Fruit fly (Drosophila melanogaster) whole organism, prepupa: ENCODE data around the gene ssp6.

Source experiments
- CG10631 ChIP-seq: fragments of 200-800 bp; sonication (Bioruptor generic); optimal IDR thresholded peaks from 2 replicates; lab custom pipeline; 2016; ENCODE audit warnings: missing biosample characterization, missing genetic modification characterization
- CG32006 ChIP-seq: fragments of 200-800 bp; sonication (Bioruptor generic); optimal IDR thresholded peaks from 3 replicates; lab custom pipeline; 2017; ENCODE audit warnings: missing biosample characterization, mild to moderate bottlenecking, missing genetic modification characterization
- CG34406 ChIP-seq: fragments of 200-800 bp; sonication (Bioruptor generic); optimal IDR thresholded peaks from 3 replicates; lab custom pipeline; 2016; ENCODE audit warnings: missing biosample characterization, missing genetic modification characterization
- CG6808 ChIP-seq: fragments of 200-800 bp; sonication (Bioruptor generic); optimal IDR thresholded peaks from 3 replicates; lab custom pipeline; 2017; ENCODE audit warnings: missing biosample characterization, missing genetic modification characterization, mild to moderate bottlenecking, moderate library complexity, missing genetic modification reagents
- CG7368 ChIP-seq: fragments of 200-800 bp; sonication (Bioruptor generic); optimal IDR thresholded peaks from 3 replicates; lab custom pipeline; 2016; ENCODE audit warnings: missing biosample characterization, missing genetic modification characterization
- CG9139 ChIP-seq: fragments of 200-800 bp; sonication (Bioruptor generic); optimal IDR thresholded peaks from 3 replicates; lab custom pipeline; 2017; ENCODE audit warnings: missing biosample characterization, mild to moderate bottlenecking, missing genetic modification characterization
- Eip93F ChIP-seq: fragments of 200-800 bp; sonication (Bioruptor generic); optimal IDR thresholded peaks from 2 replicates; lab custom pipeline; 2016; ENCODE audit warnings: missing biosample characterization, mild to moderate bottlenecking, missing genetic modification characterization
- Gug ChIP-seq: fragments of 200-800 bp; sonication (Bioruptor generic); IDR thresholded peaks from 2 replicates; pipeline ENCODE4 v1.3.6; 2022; ENCODE audit warnings: missing biosample characterization, missing genetic modification characterization
- Lpt ChIP-seq: fragments of 200-800 bp; sonication (Bioruptor generic); optimal IDR thresholded peaks from 3 replicates; lab custom pipeline; 2016; ENCODE audit warnings: missing biosample characterization, missing genetic modification characterization
- dac ChIP-seq: fragments of 200-800 bp; sonication (Bioruptor generic); optimal IDR thresholded peaks from 2 replicates; lab custom pipeline; 2017; ENCODE audit warnings: missing biosample characterization, mild to moderate bottlenecking, missing genetic modification characterization
- fkh ChIP-seq: fragments of 200-800 bp; sonication (Bioruptor generic); optimal IDR thresholded peaks from 3 replicates; lab custom pipeline; 2017; ENCODE audit warnings: missing biosample characterization, mild to moderate bottlenecking, missing genetic modification characterization, moderate library complexity
- spab ChIP-seq: fragments of 200-800 bp; sonication (Bioruptor generic); optimal IDR thresholded peaks from 2 replicates; lab custom pipeline; 2017; ENCODE audit warnings: missing biosample characterization, mild to moderate bottlenecking, missing genetic modification characterization, missing genetic modification reagents

DNA sequence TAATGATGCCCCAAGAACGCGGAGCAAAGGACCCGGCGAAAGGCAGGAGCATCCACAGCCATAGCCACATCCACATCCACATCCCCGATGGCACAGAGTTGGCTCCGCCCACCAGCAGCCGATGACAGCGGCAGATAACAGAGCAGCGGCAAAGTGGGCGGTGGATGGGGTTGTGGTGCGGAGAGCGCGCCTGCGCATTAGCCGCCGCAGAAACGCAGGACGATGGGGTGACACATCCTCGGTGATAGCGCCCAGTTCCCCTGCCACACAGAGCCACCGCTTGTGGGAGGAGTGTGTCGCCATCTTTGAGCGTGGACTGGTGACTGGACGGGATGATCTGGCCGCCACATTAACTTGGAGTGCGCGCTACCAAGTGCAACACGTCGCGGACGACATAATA is 20.7 kb downstream of the ssp6 start, which contains the start of gene Ets65A:
- TF ChIP-seq CG7368 (GFP tag; lab: Kevin White, UChicago) = peak; percentile 53
- TF ChIP-seq fkh (GFP tag; lab: Kevin White, UChicago) = no peak
- TF ChIP-seq Gug = no peak
- no peak for TF ChIP-seq CG34406
- no peak for TF ChIP-seq CG10631 (GFP tag; lab: Kevin White, UChicago)
- no peak for TF ChIP-seq spab
- no peak for TF ChIP-seq CG6808
- no peak for TF ChIP-seq CG32006 (GFP tag; lab: Kevin White, UChicago)
- TF ChIP-seq CG9139 (GFP tag; lab: Kevin White, UChicago) = no peak
- TF ChIP-seq dac (GFP tag; lab: Kevin White, UChicago) = no peak
- TF ChIP-seq Eip93F (GFP tag; lab: Kevin White, UChicago) = no peak
- no peak for TF ChIP-seq Lpt (GFP tag; lab: Kevin White, UChicago)
